Worm (Caenorhabditis elegans) whole organism, L4/young adult: ENCODE results near the gene hmg-4.

ENCODE experiments used
- W03F9.2 ChIP-seq: fragments of 150-350 bp; optimal IDR thresholded peaks from 2 replicates; lab custom pipeline; 2014; ENCODE audit warnings: missing biosample characterization, missing genetic modification characterization
- him-1 ChIP-seq: sonication (generic microtip); optimal IDR thresholded peaks from 2 replicates; lab custom pipeline; 2016; ENCODE audit warnings: missing genotype, missing genetic modification reagents, missing genetic modification characterization, missing compliant biosample characterization

ce11 chrIII:7374681-7375271 is 6.6 kb downstream of the hmg-4 start, which contains the start of gene mml-1:
- TF ChIP-seq him-1 (tag; lab: Kevin White, UChicago) (no peak), W03F9.2 (tag; lab: Kevin White, UChicago) (no peak)
